Worm (Caenorhabditis elegans): ENCODE data around the gene pld-1.

pld-1 gene

DNA sequence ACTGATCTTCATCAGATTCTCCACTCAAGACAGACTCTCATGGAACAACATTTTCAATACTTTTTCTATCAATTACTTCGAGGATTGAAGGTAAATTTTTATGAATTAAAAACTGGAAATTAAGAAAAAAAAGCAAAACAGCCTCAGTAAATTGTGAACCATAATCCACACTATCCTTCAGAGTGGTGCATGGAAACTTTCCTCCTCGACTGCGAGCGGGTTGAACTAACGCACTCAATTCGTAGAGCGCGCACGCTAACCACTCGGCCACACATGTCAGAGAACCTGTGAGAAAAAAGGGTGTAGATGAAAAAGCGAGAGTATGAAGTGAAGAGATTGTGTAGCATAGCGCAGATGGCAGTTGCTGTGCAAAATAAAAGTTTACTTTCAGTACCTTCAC is 13.5 kb upstream of the pld-1 start (continued):
- peak; percentile 79 for TF ChIP-seq fkh-10 (GFP tag; optimal IDR thresholded peaks at IDR 0.05)
- peak; percentile 95 for TF ChIP-seq K02D7.2 (tag; optimal IDR thresholded peaks at IDR 0.05)
- TF ChIP-seq pqm-1 (tag; optimal IDR thresholded peaks at IDR 0.05), result peak; percentile 93
- peak; percentile 95 for TF ChIP-seq fkh-6 (tag; optimal IDR thresholded peaks at IDR 0.05)
- peak; percentile 86 for TF ChIP-seq ceh-24 (tag; optimal IDR thresholded peaks at IDR 0.05)
- peak; percentile 88 for TF ChIP-seq nfya-1 (tag; optimal IDR thresholded peaks at IDR 0.05)
- TF ChIP-seq pros-1 (tag; optimal IDR thresholded peaks at IDR 0.05), result peak; percentile 41
- peak; percentile 90 for TF ChIP-seq ahr-1 (tag; optimal IDR thresholded peaks at IDR 0.05)
- peak; percentile 96 for TF ChIP-seq che-1 (tag; optimal IDR thresholded peaks at IDR 0.05)
- peak; percentile 75 for TF ChIP-seq hlh-30 (tag; optimal IDR thresholded peaks at IDR 0.05; ENCODE audit: insufficient read depth)
- TF ChIP-seq hlh-13 (GFP tag; optimal IDR thresholded peaks at IDR 0.05), result peak; percentile 95
- TF ChIP-seq C38D4.7 (GFP tag; optimal IDR thresholded peaks at IDR 0.05), result peak; percentile 96
- peak; percentile 88 for TF ChIP-seq rnt-1 (tag; optimal IDR thresholded peaks at IDR 0.05)
- TF ChIP-seq pag-3 (tag; optimal IDR thresholded peaks at IDR 0.05; ENCODE audit: borderline replicate concordance), result peak; percentile 68
- peak; percentile 98 for TF ChIP-seq gmeb-2 (tag; optimal IDR thresholded peaks at IDR 0.05)
- TF ChIP-seq tbx-2 (tag; optimal IDR thresholded peaks at IDR 0.05), result peak; percentile 92
- peak; percentile 72 for TF ChIP-seq odd-2 (tag; optimal IDR thresholded peaks at IDR 0.05)
- peak; percentile 93 for TF ChIP-seq elt-4 (tag; optimal IDR thresholded peaks at IDR 0.05)
- TF ChIP-seq unc-42 (tag; optimal IDR thresholded peaks at IDR 0.05), result peak; percentile 66
- TF ChIP-seq sdc-2 (tag; optimal IDR thresholded peaks at IDR 0.05), result peak; percentile 90
- TF ChIP-seq madf-2 (tag; optimal IDR thresholded peaks at IDR 0.05), result peak; percentile 96
- peak; percentile 74 for TF ChIP-seq ceh-30 (tag; optimal IDR thresholded peaks at IDR 0.05)
- peak; percentile 97 for TF ChIP-seq ceh-19 (GFP tag; optimal IDR thresholded peaks at IDR 0.05)
- TF ChIP-seq ets-4 (tag; optimal IDR thresholded peaks at IDR 0.05), result peak; percentile 51
- peak; percentile 97 for TF ChIP-seq unc-3 (GFP tag; conservative IDR thresholded peaks at IDR 0.05)
- peak; percentile 91 for TF ChIP-seq unc-3 (tag; optimal IDR thresholded peaks at IDR 0.05)
- TF ChIP-seq nhr-232 (tag; optimal IDR thresholded peaks at IDR 0.05), result peak; percentile 97
- no peak for TF ChIP-seq ama-1 (optimal IDR thresholded peaks at IDR 0.05)
- peak; percentile 93 for TF ChIP-seq dve-1 (tag; optimal IDR thresholded peaks at IDR 0.05)
- TF ChIP-seq hlh-15 (tag; optimal IDR thresholded peaks at IDR 0.05), result peak; percentile 96
- TF ChIP-seq dmd-4 (tag; optimal IDR thresholded peaks at IDR 0.05; ENCODE audit: borderline replicate concordance), result peak; percentile 96
- peak; percentile 93 for TF ChIP-seq pha-2 (tag; optimal IDR thresholded peaks at IDR 0.05)
- TF ChIP-seq ceh-6 (GFP tag; optimal IDR thresholded peaks at IDR 0.05), result peak; percentile 98
- peak; percentile 92 for TF ChIP-seq unc-86 (tag; optimal IDR thresholded peaks at IDR 0.05)
- peak; percentile 75 for TF ChIP-seq tbx-7 (tag; optimal IDR thresholded peaks at IDR 0.05)
- TF ChIP-seq lim-6 (tag; optimal IDR thresholded peaks at IDR 0.05), result peak; percentile 94
- TF ChIP-seq fax-1 (tag; optimal IDR thresholded peaks at IDR 0.05), result peak; percentile 95
- peak; percentile 98 for TF ChIP-seq Y22D7AL.16 (tag; optimal IDR thresholded peaks at IDR 0.05)

DNA sequence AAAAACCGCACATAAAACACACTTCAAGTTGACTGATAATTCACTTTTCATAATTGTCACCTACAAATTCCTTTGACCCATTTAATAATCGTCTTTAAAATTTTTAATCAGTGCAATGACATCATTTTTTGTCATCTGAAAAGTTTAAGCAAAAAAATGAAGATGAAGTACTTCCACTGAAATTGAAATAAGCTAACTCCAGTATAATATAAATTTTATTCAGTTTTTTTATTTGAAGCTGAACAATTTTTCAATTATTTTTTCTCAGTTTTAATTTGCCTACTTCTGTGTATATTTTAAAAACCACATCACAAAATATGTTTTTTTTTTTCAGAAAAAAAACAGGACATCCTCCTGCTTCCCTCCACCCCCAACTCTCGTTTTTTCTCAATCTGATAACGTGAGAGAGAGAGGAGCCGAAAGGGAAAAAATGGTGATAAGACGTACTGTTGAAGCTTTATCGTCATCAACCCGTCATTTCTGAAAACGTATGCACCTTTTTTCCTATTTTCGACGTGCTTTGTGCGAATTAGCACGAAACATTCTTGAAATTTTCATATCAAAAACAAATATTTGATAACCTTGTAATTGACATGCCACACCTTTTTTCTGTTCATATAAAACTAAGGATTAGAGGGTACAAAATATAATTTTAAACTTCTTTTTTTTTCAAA is 12.4 kb upstream of the pld-1 start, which contains the start of the genes C04G6.11 and mpk-2:
TSS of gene C04G6.11 (minus strand) at position 51 of the 674 bp plus-strand sequence.
TSS of gene mpk-2 (plus strand) at position 335 of the 674 bp plus-strand sequence.
- TF ChIP-seq elt-2 (tag; optimal IDR thresholded peaks at IDR 0.05) (peak; percentile 70), sdc-2 (tag; optimal IDR thresholded peaks at IDR 0.05) (no peak)

DNA sequence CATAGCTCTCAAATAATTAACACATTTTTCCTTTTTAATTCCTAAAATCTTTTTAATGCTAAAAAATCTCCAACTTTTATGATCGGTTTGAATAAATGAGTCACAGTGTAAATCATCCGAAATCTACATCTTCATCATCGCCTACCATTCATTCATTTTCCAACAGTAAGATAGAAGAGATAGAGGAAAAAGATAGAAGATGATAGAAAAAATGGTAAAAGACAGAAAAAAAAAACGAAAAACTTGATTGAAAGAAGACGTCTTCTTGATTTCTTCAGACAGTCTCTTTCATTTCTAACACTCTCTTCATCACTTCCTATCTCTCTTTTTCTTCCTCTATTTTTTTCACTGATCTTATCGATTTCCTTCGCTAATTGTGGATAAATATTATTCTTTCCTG is 11.7 kb upstream of the pld-1 start:
- no peak for TF ChIP-seq unc-55 (GFP tag; optimal IDR thresholded peaks at IDR 0.05)
- no peak for TF ChIP-seq ahr-1 (tag; optimal IDR thresholded peaks at IDR 0.05)
- no peak for TF ChIP-seq elt-2 (tag; optimal IDR thresholded peaks at IDR 0.05)
- no peak for TF ChIP-seq ceh-45 (GFP tag; IDR thresholded peaks at IDR 0.05)
- TF ChIP-seq sox-4 (tag; optimal IDR thresholded peaks at IDR 0.05), result no peak
- TF ChIP-seq pha-2 (tag; optimal IDR thresholded peaks at IDR 0.05), result no peak
- TF ChIP-seq F13H6.1 (tag; optimal IDR thresholded peaks at IDR 0.05), result no peak
